Fruit fly (Drosophila melanogaster): ENCODE measurements around the gene Alp5.
A peak's percentile ranks its signal among the peaks of the same experiment; 100 is the strongest.

The Alp5 gene

DNA sequence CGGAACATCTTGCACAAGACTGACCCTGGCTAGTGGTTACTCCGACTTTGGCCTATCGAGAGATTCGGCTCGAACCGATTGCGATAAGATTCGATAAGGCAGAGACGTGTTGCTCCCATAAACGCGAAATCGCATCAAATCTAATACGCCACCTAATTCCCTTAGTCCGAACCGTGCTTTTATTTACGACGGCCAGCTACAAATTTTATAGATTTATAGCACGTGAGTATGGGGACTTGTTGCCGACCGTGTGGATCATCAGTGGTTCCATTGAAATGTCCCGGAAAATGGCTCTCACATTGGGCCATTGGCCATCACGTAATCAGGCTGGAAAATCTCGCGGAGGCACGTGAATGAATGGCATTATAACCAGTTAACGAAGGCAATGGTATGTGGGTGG lies at the start of gene Alp5:
Gene Alp5, minus strand, starts transcription at position 24 of the 400 bp plus-strand sequence.
- peak; percentile 53 for TF ChIP-seq noc (tag; optimal IDR thresholded peaks at IDR 0.05)

DNA sequence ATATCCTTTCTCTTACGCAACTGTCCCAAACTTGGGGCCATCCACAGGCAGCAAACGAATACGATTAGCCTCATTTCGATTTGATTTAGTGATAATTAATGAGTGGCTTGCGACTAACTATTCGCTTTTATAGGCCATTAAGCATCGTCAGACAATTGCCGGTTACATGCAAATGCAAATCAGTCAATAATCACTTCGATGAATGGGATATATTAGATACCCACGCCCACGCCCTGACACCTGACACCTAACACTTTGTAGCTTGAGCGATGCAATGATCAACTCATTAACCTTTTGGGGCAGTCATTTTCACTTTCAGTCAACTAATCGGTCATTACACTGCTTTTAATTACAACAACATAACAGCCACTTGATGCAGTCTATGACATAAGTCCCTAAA lies 44.1 kb upstream of the Alp5 start, which contains the start of gene Jhbp15:
Gene Jhbp15, minus strand, starts transcription at position 101 of the 400 bp plus-strand sequence.
- TF ChIP-seq noc (tag; optimal IDR thresholded peaks at IDR 0.05) = no peak

DNA sequence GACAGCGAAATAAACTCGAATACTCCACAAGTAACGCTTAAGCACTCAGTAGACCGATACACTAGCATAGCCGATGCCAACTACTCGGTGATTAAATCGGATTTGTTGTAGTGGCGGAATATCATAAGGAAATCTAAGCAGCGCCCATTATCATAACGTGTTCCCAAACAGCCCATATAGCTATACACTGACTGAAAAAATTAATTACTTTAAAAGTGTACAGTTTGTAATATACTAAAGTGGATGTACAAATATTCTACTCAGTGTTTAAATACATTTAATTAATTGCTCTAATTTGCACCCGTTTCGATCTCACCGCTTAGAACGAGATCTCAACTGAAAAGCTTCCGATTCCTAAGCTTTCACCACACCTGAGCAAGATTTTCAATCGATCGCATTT lies 41.9 kb upstream of the Alp5 start, which contains the start of gene CG7079:
Gene CG7079, minus strand, starts transcription at position 101 of the 400 bp plus-strand sequence.
- no peak for TF ChIP-seq noc (tag; optimal IDR thresholded peaks at IDR 0.05)

DNA sequence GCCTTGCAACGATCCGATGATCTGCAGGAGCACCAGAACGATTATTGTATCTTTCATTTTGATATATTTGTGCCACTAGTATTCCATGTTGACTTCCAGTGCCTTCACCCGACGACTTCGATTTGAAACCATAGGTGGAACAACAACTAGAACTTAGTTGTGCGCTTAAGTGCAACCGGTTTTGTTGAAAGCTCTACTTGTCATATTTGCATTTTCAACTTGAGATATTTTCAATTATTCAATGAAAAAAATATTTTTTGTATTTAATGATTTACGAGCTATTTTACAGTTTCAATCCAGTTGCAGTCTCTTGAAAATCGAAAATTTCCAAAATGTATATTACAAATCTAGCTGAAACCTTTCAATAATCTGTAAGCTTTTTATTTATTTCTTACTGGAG lies 40.1 kb upstream of the Alp5 start, which contains the start of gene CG31207:
Gene CG31207, minus strand, starts transcription at position 101 of the 400 bp plus-strand sequence.
- TF ChIP-seq noc (tag; optimal IDR thresholded peaks at IDR 0.05) = no peak

DNA sequence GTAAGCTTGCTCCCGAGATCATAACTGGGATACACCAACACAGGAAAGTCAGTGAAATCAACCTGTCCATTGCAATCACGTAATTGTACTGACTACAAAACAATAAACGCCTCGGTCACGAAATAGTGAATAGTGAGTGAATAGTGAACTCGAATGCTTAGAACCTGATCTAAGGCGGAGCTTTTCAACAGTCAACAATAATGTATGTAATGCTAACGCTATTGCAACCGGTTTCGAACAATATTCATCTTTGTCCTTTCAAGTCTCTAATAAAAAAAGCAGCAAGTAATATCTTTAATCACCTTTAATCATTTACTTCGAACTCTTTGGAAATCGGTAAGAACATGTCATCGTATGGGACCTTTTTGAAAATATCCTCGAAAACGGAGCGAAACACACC lies 39.0 kb upstream of the Alp5 start, which contains the start of gene CG31189:
Gene CG31189, minus strand, starts transcription at position 101 of the 400 bp plus-strand sequence.
- TF ChIP-seq noc (tag; optimal IDR thresholded peaks at IDR 0.05) = no peak

DNA sequence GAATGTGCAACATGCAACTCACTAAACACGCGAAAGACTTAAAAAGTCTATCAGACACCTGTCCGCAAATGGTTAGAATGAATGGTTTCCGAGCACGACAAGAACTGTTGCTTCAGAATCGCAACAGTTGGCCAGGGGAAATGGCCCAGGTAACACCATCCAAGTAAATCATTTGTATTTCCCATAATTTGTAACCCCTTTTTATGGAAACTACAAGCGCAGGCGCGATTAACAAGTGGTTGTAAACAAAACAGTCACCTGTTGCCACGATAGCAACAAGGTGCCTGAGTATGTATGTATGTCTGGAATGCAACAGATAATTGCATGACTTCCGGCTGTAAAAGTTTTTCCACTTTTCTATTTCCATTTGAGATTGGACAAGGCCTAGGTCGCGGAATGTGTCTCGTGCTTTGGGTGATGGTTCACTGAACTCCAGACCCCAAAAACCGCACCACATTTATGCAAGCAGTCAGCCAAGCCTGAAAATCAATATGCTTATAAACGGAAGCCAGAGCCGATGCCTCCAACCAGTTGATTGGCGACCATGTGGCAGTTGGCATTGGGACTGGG lies 36.8 kb upstream of the Alp5 start, which contains the start of gene CG12278:
Gene CG12278, plus strand, starts transcription at position 520 of the 570 bp plus-strand sequence.
- no peak for TF ChIP-seq noc (tag; optimal IDR thresholded peaks at IDR 0.05)

DNA sequence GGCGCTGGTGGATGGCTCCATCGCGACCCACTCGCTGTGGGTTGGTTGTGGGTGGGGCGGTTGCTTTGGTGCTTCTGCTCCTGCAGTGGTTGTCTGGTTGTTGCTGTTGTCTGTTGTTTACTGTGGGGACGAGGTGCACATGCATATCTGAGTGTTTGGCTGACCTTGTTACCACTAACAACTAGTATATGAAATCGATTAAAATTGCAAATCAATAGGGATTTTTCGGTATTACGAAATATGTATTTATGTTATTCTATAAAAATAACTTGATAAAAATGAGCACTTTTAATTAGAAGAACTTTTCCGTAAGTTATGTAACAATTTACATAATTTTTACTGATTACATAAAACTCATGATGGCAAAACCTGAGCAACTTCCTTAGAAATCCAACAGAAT lies 35.6 kb upstream of the Alp5 start, which contains the start of gene Dhc93AB:
Gene Dhc93AB, minus strand, starts transcription at position 101 of the 400 bp plus-strand sequence.
- no peak for TF ChIP-seq noc (tag; optimal IDR thresholded peaks at IDR 0.05)

DNA sequence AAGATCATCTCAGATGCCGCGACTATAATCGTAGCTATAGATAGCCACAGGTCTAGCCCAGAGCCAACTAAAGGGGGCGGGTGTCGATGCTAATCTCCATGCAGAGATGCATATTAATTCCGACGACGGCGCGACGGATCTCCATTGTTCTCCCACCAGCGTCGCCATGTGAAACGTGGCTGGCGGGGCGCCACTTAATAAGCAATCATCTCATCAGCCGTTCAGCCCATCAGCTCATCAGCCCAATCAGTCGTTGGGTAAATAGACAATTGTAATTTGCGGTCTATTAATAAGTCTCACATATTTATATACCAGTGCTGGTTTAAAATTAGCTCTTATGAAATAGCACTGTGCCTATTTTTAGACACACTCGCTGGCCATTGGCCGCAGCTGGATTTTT lies 18.7 kb upstream of the Alp5 start:
- TF ChIP-seq noc (tag; optimal IDR thresholded peaks at IDR 0.05) = no peak

DNA sequence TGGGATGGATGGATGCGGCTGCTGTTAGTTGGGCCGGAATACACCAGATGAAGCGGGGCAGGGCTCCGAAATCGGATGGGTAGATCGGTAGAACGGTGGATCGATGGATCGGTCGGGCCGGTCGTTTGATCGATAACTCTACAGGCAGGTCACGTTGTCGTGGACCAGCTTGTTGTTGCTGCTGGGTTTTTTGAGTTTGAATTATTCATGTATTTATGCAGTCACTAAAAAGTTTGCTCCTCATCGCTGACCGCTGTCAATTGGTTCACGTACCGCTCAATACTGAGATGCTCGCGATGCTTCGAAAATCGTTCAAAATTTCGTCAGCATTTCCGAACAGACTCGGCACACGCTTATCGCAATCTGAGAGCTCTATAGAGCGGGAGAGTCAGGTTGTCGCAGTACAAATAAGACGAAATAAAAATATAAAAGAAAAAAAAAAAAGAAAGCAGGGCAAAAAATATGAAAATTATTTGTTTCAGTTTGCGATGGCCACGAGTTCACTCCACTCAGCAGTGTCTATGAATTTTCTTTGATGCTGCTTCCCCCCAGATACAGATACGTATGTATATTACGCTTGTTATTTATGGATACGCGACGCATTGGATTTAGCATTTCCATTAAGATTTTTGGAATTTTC lies 17.2 kb upstream of the Alp5 start, which contains the start of gene peg:
Gene peg, minus strand, starts transcription at position 262 of the 640 bp plus-strand sequence.
- no peak for TF ChIP-seq noc (tag; optimal IDR thresholded peaks at IDR 0.05)

DNA sequence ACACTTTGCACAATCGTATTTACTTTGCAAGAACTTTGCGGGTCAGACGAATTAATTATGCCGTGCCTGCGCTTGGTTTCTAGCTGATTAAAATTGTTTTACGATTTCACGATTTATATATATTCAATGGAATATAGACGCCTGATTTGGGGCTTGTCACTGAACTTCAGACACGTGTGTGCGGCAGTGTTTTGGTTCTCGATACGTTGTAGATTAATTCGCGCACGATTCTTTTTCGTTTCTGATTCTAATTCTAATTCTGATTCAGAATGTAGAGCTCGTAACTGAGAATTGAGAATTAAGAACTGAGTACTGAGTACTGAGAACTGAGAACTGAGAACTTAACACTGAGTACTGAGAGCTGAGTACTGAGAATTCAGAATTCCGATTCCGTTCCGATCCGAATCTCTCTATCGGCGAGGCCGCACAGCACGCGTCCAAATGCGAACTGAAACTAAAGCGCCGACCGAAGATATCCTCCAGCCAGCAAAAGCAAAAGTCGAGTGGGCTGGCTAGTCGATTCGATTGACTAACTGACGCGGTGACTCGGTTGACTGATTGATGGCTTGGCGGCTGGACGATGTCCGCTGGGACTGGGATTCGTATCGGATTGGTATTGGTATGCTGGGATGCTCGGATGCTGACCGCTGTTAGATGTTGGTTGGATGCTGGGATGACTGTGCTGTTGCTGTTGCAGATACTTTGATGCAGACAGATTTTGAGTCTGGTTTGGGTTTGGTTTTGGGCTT lies 16.2 kb upstream of the Alp5 start:
- TF ChIP-seq noc (tag; optimal IDR thresholded peaks at IDR 0.05) = no peak

DNA sequence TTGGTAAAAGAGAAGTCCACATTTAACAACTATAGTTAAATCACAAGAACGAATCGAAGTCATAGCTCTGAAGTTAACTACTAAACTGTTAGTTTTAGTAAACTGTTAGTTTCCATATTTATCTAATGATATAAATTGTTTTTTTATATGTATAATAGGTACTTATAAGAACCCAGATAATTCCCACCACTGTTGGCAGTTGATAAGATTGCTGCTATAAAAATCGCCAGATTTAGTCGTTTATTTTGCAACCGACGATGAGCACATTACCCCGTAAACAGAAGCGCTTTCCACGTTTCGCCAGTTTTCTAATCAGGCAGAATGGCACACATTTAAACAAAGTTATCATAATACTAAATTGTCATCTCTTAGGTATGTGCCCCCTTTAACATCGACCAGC lies 12.3 kb upstream of the Alp5 start:
- TF ChIP-seq noc (tag; optimal IDR thresholded peaks at IDR 0.05) = peak; percentile 32

DNA sequence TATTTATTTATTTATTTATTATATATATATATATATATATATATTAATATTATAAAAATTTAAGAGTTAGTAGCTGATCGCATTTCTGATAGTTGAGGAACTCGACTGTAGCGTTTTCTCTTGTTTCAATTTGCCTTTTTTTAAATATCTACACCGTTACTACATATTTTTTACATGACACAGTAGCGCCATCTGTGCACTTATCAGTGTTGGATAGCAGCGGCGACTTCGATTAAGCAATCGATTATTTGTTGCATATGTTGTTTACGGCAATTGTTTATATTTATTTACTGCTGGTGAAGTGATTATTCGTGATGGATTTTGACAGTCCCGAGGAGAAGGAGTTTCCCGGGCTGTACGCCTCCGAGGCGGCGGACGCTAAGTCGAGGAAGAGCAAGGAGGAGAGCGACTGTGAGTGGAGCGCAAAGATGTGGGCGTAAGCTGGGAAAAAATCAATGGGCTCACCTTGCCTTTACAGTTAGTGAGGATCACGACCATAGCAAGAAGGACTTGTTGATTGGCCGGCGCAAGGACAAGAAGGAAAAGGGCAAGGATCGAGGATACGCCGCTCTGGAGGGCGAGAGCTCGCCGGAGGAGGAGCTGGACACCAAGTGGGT lies 10.8 kb upstream of the Alp5 start, which contains the start of gene Rlip:
Gene Rlip, plus strand, starts transcription at position 221 of the 617 bp plus-strand sequence.
- TF ChIP-seq noc (tag; optimal IDR thresholded peaks at IDR 0.05) = peak; percentile 3

DNA sequence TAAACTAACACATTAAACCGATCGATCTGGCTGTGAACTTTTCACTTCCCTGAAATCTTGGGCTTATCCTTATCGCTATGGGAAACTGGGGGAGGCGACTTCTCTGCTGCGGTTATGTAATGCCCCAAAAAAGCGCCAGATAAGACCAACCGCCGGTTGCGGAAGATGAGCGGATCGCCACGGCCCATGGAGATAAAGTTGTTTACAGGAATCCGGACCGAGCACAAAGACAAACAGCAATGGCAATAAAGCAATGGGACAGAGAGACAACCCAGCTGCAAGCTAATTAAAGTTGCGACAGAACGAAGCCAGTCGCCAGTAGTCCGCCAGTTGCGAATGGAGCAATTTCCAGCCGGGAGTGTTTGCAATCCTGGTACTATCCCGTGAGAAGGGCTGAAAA lies 8.8 kb upstream of the Alp5 start, which contains the start of gene CG5697:
Gene CG5697, plus strand, starts transcription at position 314 of the 400 bp plus-strand sequence.
- no peak for TF ChIP-seq noc (tag; optimal IDR thresholded peaks at IDR 0.05)

DNA sequence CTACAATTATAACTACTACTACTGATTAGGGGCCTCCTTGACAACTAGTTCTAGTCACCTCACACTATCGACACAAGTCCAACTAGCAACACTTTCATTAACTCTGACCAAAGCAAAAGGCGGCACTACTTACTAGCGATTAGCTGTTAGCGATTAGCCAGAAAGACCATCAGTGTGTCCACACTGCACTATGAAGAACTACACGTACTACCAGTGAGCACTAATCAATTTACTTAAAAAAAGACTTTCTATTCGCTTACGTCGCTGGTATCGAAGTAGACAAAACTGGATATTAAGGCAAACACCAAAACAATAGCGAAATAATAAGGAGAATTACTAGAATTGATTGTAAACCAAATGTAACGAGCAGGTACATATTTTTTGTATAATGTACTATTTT lies 7.0 kb upstream of the Alp5 start:
- no peak for TF ChIP-seq noc (tag; optimal IDR thresholded peaks at IDR 0.05)

DNA sequence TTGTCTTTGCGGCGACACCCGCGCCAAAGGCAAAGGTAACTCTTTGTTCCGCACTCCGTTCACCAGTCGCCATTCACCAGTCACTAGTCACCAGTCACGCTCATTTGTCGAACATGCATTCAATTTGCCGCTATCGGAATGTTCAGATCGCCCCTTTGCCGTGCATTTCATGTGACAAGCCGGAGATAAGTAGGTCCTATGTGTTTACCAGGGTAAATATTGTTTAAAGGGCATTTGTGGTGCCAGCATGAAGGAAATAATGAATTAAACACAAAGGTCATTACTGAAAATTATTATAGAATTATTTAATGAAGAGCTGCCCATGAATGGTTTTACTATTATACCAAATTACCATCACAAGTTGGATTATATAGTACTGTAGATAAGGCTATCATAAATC lies 5.7 kb downstream of the Alp5 start:
- TF ChIP-seq noc (tag; optimal IDR thresholded peaks at IDR 0.05) = no peak

DNA sequence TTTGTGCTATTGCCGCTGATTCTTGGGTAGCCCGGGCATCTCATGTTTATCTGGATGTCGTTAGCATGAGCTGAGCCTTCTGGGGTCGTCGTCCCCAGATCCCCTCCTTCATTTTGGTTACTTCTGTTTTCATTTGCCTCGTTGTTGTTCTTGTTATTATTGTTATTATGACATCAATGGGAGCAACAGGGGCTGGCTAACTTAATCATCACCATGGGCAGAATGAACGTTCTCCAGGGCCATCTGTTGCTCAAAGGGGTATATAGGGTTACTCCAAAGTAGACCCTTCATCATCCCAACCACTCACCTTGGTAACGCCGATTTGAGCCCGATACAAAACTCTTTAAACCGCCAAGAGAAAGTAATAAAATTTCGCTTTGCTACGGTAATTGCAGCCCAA lies 8.5 kb downstream of the Alp5 start:
- no peak for TF ChIP-seq noc (tag; optimal IDR thresholded peaks at IDR 0.05)

Data from whole organism, larva.